Fruit fly (Drosophila melanogaster): ENCODE data around the gene e.

- TF ChIP-seq usp (GFP tag; optimal IDR thresholded peaks at IDR 0.05): no peak
- no peak for TF ChIP-seq Hr78 (GFP tag; optimal IDR thresholded peaks at IDR 0.05)
- TF ChIP-seq Hr83 (GFP tag; optimal IDR thresholded peaks at IDR 0.05; ENCODE audit: poor library complexity, severe bottlenecking): no peak
Observed at dm6 chr3R:21267972-21268512, 31.1 kb upstream of the e start.

All from whole organism, wandering third instar larva.